Fruit fly (Drosophila melanogaster): ENCODE data around the gene CG15553.

The CG15553 gene

DNA sequence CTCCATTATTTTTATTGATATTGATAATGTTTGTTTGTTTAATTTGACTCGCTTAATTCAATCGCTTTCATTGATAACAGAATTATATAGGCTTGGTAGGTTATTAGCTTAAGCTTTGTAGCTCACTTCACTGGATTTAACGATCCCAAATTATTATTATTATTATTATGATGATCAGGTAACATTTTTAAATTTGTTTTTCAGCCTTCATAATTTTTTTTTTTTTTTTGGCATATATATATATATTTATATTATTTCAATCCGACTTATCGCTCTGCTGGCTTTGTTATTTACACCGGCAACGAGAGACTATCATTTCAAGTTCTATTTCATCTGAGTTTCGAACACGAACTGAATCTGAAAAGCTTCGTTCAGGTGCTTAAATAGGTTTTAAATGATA is at the start of gene CG15553:
TSS of gene CG15553 (minus strand) at position 101 of the 400 bp plus-strand sequence.
- TF ChIP-seq usp (GFP tag; optimal IDR thresholded peaks at IDR 0.05), result no peak

DNA sequence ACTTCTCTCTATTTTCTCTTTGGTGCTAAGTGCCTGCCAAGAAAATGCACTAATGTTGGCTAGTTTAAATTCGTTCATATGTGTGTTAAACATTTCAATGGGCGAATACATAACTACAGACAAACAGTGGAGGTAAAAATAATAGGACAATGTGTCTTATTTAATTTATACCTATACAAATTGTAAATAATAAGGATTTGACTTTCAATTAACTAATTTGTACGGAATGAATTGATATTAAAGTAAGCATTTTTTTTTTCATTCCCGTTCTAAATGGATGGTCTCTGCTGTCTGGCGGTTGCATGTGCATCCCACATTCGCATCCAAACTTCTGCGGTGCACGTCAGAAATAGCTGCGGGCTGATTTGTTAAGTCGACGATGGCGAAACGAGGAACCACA is 46.0 kb upstream of the CG15553 start:
- TF ChIP-seq Dll (optimal IDR thresholded peaks at IDR 0.05), result no peak

DNA sequence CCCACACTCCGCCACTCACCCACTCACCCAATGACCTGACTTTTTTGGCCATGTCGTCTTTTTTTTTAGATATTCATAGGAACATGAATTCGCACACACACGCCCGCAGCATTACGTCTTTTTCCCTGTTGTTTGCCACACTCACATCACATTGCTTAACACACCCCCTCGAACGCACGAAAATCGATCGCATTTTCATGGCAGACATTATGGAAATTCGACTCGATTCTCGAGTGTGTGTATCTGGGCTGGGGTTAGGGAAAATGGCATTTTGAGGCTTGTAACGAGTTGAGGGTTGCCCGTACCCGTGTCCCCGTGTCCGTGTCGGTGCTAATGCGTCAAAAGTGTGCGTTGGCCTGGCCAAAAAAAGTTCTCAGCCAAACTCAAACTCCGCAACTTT is 40.7 kb upstream of the CG15553 start:
- TF ChIP-seq Dll (optimal IDR thresholded peaks at IDR 0.05) (no peak), pan (optimal IDR thresholded peaks at IDR 0.05) (no peak), psq (optimal IDR thresholded peaks at IDR 0.05) (no peak), EcR (GFP tag; optimal IDR thresholded peaks at IDR 0.05) (no peak), CG8478 (optimal IDR thresholded peaks at IDR 0.05) (no peak), usp (GFP tag; optimal IDR thresholded peaks at IDR 0.05) (no peak)

DNA sequence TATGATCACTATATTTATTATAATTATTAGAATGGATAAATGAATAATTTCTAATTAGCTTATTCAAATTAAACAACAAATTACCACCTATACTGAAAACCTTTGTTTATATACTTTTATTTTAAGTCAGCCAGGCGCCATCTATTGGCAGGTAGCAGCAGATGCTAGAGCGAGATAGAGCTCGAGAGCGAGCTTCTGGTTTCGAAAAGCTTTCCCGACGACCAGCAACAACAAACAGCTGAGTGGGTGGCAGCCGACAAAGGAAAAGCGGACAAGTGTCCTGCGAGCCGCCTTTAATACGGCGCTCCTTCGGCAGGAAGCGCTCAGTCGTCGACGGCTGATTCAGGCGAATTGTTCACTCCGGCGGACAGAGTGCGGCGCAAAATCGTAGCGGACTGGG is 33.1 kb upstream of the CG15553 start, which contains the start of gene Gycbeta100B:
TSS of gene Gycbeta100B (plus strand) at position 337 of the 400 bp plus-strand sequence.
- TF ChIP-seq usp (GFP tag; optimal IDR thresholded peaks at IDR 0.05) (no peak), pan (optimal IDR thresholded peaks at IDR 0.05) (no peak), EcR (GFP tag; optimal IDR thresholded peaks at IDR 0.05) (no peak), psq (optimal IDR thresholded peaks at IDR 0.05) (no peak), CG8478 (optimal IDR thresholded peaks at IDR 0.05) (no peak), Dll (optimal IDR thresholded peaks at IDR 0.05) (no peak)

DNA sequence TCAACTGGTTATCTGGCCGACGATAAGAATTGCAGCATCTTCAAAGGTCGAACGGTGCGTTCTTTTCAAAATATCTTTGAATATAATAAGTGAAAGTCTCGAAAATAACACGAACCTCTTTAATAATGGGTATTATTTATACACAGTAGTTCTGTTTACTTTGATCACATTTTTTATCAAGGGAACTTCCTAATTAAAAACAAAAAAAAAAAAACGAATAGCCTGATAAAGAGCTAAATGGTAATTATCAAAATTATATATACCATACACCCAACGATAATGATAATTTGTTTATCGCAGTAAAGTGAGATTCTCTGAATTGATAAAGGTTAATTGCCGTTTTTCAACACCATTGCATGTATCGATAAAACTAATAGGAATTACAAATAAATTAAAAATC is 29.6 kb upstream of the CG15553 start, which contains the start of gene Ktch:
TSS of gene Ktch (minus strand) at position 101 of the 400 bp plus-strand sequence.
- TF ChIP-seq CG8478 (optimal IDR thresholded peaks at IDR 0.05) (no peak), psq (optimal IDR thresholded peaks at IDR 0.05) (no peak), usp (GFP tag; optimal IDR thresholded peaks at IDR 0.05) (no peak), pan (optimal IDR thresholded peaks at IDR 0.05) (no peak), Dll (optimal IDR thresholded peaks at IDR 0.05) (no peak), EcR (GFP tag; optimal IDR thresholded peaks at IDR 0.05) (no peak)

DNA sequence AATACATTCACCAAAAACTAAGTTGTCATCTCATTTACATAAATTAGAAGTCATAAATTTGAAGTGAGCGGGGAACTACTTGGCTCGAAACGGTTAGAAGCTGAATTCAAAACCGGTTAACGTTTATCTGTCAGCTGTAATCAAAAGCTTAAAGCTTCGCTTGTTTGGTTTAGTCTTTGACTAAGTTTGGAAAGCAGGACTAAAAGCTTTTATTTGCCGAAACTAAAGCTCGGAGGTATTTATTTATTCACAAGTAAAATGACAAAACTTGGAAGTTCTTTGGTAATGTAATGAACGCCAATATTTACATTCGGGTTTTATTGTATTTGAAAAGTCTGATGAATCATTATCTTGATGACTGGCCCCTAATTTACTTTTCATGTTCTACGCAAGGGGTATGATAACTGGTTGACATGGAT is 26.4 kb upstream of the CG15553 start:
- no peak for TF ChIP-seq usp (GFP tag; optimal IDR thresholded peaks at IDR 0.05)
- no peak for TF ChIP-seq Dll (optimal IDR thresholded peaks at IDR 0.05)
- TF ChIP-seq pan (optimal IDR thresholded peaks at IDR 0.05), result no peak
- no peak for TF ChIP-seq EcR (GFP tag; optimal IDR thresholded peaks at IDR 0.05)
- TF ChIP-seq psq (optimal IDR thresholded peaks at IDR 0.05), result no peak
- no peak for TF ChIP-seq CG8478 (optimal IDR thresholded peaks at IDR 0.05)

DNA sequence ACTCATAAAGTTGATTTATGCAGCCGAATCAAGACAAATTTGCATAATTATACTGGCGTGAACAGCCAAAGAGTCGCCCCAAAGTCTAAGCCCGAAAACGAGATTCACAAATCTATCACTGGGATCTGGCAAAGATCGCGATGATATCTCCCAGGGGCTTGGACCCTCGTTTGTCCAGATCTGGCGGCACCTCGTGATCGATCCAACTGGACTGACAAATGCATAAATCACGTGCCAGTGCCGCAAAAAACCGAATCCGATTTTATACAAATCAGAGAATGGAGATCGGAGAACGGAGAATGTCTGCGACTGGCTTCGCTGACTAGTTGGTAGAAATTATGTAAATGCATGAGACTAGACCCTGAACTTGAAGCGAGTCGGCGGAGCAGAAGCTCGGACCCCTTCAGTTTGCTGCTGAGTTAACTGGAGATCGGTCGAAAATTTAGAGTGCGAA is 24.8 kb upstream of the CG15553 start, which contains the start of gene CG15554:
TSS of gene CG15554 (plus strand) at position 404 of the 454 bp plus-strand sequence.
- TF ChIP-seq pan (optimal IDR thresholded peaks at IDR 0.05), result no peak
- TF ChIP-seq Dll (optimal IDR thresholded peaks at IDR 0.05), result no peak
- TF ChIP-seq psq (optimal IDR thresholded peaks at IDR 0.05), result no peak
- no peak for TF ChIP-seq CG8478 (optimal IDR thresholded peaks at IDR 0.05)
- no peak for TF ChIP-seq usp (GFP tag; optimal IDR thresholded peaks at IDR 0.05)
- no peak for TF ChIP-seq EcR (GFP tag; optimal IDR thresholded peaks at IDR 0.05)

DNA sequence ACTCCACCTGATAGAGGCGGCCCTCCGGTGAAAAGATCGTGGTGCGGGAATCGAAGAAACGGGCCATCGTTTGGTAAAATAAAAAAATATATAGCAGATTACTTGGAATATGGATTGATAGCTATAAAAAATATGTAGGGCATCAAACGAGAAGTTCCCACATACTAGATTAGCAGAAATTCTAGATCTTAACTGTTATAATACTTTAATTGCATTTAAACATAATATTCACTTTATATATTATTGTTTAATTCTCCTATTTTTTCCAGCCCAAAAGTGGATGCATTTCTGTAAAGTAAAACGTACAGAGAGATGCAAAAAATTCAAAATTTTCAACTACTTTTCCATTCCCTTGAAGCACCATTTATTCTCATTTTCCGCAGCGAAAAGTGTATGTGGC is 22.3 kb upstream of the CG15553 start, which contains the start of gene Prosalpha3T:
TSS of gene Prosalpha3T (minus strand) at position 101 of the 400 bp plus-strand sequence.
- TF ChIP-seq CG8478 (optimal IDR thresholded peaks at IDR 0.05), result no peak
- TF ChIP-seq Dll (optimal IDR thresholded peaks at IDR 0.05), result no peak
- TF ChIP-seq psq (optimal IDR thresholded peaks at IDR 0.05), result no peak
- TF ChIP-seq EcR (GFP tag; optimal IDR thresholded peaks at IDR 0.05), result no peak
- no peak for TF ChIP-seq usp (GFP tag; optimal IDR thresholded peaks at IDR 0.05)
- no peak for TF ChIP-seq pan (optimal IDR thresholded peaks at IDR 0.05)

DNA sequence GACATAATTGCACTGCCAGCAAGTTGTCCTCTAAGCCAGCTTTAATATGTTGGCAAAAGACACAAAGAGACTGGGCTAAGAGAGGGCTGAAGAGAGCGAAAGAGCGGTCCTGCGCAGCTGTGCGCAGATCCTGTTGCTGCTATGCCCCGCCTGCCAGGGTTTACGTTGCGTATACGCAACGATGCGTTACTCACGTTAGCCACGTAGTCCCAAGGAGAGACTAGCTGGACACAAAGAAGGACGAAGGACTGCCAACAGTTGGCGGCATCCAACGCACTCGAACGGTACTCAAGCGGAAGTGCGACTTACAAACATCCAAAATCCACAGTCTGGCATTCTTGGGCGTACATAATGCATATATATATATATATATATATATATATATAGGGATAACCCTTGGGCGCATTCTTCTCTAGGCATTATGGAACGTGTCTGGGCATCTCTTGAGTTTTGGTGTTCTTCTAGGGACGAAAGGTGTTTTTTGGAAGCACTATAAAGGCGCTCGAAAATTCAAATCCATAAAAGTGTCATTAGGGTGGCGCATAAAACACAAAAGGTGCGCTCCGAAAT is 19.0 kb upstream of the CG15553 start:
- no peak for TF ChIP-seq pan (optimal IDR thresholded peaks at IDR 0.05)
- TF ChIP-seq EcR (GFP tag; optimal IDR thresholded peaks at IDR 0.05), result no peak
- TF ChIP-seq CG8478 (optimal IDR thresholded peaks at IDR 0.05), result no peak
- no peak for TF ChIP-seq psq (optimal IDR thresholded peaks at IDR 0.05)
- no peak for TF ChIP-seq usp (GFP tag; optimal IDR thresholded peaks at IDR 0.05)

DNA sequence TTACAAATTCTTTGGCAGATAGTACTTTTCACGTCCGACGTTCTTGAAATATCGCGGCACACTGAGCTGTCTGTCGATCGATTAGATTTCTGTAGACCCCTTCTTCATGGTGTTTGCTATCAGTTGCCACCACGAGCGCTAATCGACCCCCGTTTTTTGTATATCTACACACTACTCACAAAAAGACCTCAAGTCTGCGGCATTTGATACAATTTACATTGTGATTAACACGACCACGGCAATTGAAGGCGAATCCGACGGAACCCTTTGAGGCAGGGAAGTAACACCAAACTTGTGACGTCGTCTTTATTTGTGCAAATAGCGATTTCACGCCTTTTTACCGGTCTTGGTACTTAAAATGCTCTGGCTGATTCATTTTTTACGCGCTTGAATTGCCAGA is 8.2 kb upstream of the CG15553 start, which contains the start of gene Mayo:
TSS of gene Mayo (minus strand) at position 66 of the 400 bp plus-strand sequence.
- TF ChIP-seq usp (GFP tag; optimal IDR thresholded peaks at IDR 0.05), result no peak

DNA sequence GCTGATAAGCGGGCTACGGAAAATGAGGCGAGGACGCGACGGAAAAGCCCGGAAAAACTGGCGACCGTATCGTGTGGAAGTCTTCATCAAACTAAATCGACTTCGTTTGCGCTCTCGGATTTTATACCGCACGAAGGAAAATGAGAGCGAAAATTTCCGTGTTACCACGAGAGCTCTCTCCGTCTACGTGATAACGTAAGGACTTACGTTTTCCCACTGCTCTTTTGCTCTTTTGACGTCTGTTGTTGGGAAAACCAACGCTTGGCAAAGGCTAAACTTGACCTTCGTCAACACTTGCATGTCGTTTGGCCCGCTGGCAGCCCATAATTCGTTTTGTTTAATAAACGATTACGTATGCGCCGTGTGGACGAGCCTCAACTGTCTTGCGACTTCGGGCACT is 3.7 kb downstream of the CG15553 start, which contains the start of gene CG11317:
TSS of gene CG11317 (minus strand) at position 101 of the 400 bp plus-strand sequence.
- no peak for TF ChIP-seq Dll (optimal IDR thresholded peaks at IDR 0.05)
- TF ChIP-seq usp (GFP tag; optimal IDR thresholded peaks at IDR 0.05), result no peak
- no peak for TF ChIP-seq EcR (GFP tag; optimal IDR thresholded peaks at IDR 0.05)

DNA sequence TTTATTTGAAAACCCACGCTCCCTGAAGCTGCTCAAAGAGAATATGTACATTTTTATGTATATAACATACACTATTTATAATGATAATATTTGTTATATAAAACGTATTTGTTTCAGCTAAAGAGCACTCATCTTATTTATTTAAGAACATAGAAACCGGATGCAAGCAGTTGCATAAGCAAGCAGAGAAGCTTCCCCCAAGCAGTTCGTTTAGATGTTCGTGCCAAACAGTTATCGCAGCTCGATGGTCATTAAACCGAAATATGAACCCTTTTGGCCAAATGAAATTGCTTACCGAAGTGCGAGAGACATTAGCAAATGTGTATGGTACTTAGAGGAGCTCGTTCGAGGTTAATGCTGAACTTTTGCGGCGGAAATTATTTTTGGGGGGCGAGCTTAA is 11.0 kb downstream of the CG15553 start:
- TF ChIP-seq CG8478 (optimal IDR thresholded peaks at IDR 0.05) (no peak), Dll (optimal IDR thresholded peaks at IDR 0.05) (no peak), EcR (GFP tag; optimal IDR thresholded peaks at IDR 0.05) (no peak), pan (optimal IDR thresholded peaks at IDR 0.05) (no peak), psq (optimal IDR thresholded peaks at IDR 0.05) (no peak), usp (GFP tag; optimal IDR thresholded peaks at IDR 0.05) (no peak)

DNA sequence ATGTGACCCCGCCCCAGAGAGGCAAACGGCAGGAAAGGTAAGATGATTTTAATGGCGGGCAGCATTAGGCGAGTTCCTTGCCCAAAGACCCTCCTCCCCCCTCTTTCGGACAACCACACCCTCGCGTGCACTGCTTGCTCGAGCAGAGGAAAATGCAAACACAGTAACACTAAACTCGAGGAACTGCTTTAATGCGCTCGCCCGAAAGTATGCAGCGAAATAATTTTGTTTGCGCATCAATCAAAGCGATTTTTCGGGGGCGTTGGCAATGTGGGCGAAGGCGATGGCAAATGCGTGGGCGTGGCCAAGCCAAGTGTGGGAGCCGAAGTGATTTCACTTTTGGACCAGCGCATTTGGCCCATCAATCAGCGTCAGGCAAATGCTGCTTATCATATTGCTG is 14.6 kb downstream of the CG15553 start:
- no peak for TF ChIP-seq Dll (optimal IDR thresholded peaks at IDR 0.05)
- no peak for TF ChIP-seq EcR (GFP tag; optimal IDR thresholded peaks at IDR 0.05)
- no peak for TF ChIP-seq usp (GFP tag; optimal IDR thresholded peaks at IDR 0.05)
- TF ChIP-seq psq (optimal IDR thresholded peaks at IDR 0.05), result no peak
- TF ChIP-seq pan (optimal IDR thresholded peaks at IDR 0.05), result no peak
- TF ChIP-seq CG8478 (optimal IDR thresholded peaks at IDR 0.05), result no peak

Data from whole organism.